Fruit fly (Drosophila melanogaster): ENCODE results near the gene Sod1.
A peak's percentile ranks its signal among the peaks of the same experiment; 100 is the strongest.

Gene Sod1

DNA sequence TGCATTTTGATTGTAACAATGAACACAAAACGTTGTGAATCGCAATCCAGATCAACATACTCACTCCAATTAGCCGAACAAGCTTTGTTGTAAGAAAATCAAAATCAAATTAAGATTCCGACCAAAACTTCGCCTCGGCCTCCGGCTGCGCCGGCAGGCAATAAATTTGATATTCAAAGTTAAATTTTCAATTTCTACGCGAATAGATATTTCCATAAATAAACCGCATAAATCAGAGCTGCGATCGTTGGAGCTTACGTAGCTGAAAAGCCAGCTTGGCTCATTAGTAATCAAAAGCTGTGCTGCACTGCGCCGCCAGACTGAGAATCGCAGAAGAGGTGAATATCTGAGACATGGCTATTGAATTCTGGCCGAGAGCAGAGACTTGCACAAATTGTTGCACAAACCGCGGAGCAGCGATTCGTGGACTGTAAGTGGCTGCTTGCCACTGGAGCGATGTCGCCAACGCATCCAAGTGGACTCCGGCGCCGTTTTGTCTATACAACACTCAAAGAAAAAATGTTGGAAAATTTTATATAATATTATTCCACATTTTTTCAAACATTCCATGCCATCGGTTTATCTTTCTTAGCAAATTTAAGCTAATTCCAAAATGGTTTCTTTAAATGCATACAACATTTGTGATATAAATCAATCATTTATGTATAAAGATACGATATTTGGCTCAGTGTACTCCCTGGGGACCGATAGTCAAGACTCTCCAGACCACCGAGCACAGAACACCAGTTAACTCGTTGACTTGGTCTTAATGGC, 35.1 kb upstream of the Sod1 start (continued):
- TF ChIP-seq gt (GFP tag; IDR thresholded peaks at IDR 0.05), result no peak
- TF ChIP-seq kay (GFP tag; optimal IDR thresholded peaks at IDR 0.05), result no peak
- TF ChIP-seq seq (GFP tag; IDR thresholded peaks at IDR 0.05), result 0 out of 2 replicates have a peak, but pooled peaks have one; percentile 9
- peak; percentile 29 for TF ChIP-seq CG17385 (GFP tag; optimal IDR thresholded peaks at IDR 0.05)
- no peak for TF ChIP-seq stc (GFP tag; IDR thresholded peaks at IDR 0.05)
- TF ChIP-seq kni (GFP tag; optimal IDR thresholded peaks at IDR 0.05), result no peak
- no peak for TF ChIP-seq scrt (GFP tag; optimal IDR thresholded peaks at IDR 0.05)
- TF ChIP-seq CG7271 (tag; optimal IDR thresholded peaks at IDR 0.05), result no peak

dm6 chr3L:11147675-11148074, 34.1 kb upstream of the Sod1 start:
- TF ChIP-seq Awh (GFP tag; IDR thresholded peaks at IDR 0.05) (peak; percentile 54; the same call in 1 of the 2 replicates), Blimp-1 (GFP tag; optimal IDR thresholded peaks at IDR 0.05) (peak; percentile 99), Hr78 (GFP tag; optimal IDR thresholded peaks at IDR 0.05) (peak in 1 of 2 experiments; percentile 14), pros (GFP tag; optimal IDR thresholded peaks at IDR 0.05) (peak; percentile 96), sd (tag; optimal IDR thresholded peaks at IDR 0.05) (peak; percentile 88), CG18011 (GFP tag; optimal IDR thresholded peaks at IDR 0.05) (no peak), abd-A (tag; optimal IDR thresholded peaks at IDR 0.05) (peak; percentile 76), kni (GFP tag; optimal IDR thresholded peaks at IDR 0.05) (peak; percentile 85), vvl (GFP tag; IDR thresholded peaks at IDR 0.05) (peak; percentile 75; the same call in 1 of the 2 replicates), oc (tag; optimal IDR thresholded peaks at IDR 0.05) (peak; percentile 69), zen (tag; optimal IDR thresholded peaks at IDR 0.05) (no peak), Atf-2 (GFP tag; optimal IDR thresholded peaks at IDR 0.05) (no peak), grn (GFP tag; optimal IDR thresholded peaks at IDR 0.05) (peak; percentile 82)

DNA sequence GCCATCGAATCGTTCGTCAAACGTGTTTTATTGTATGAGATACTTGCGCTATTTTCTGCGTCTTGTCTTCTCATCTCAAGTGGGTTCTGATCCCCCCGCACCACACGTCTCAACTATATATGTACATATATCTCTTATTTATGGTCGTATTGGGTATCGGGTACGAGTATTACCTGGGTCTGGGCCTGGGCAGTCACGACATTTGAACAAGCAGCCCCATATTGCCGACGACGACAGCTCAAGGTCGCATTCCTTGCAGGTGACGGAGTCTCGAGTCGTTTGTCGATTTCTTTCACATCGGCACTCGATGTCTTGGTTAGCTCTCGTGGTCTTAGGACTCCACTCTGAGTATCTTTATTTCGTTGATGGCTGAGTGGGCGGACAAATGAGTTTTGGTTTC, 31.5 kb upstream of the Sod1 start:
- no peak for TF ChIP-seq CG1647 (GFP tag; optimal IDR thresholded peaks at IDR 0.05)
- no peak for TF ChIP-seq CG3065 (GFP tag; optimal IDR thresholded peaks at IDR 0.05)
- TF ChIP-seq sd (tag; optimal IDR thresholded peaks at IDR 0.05), result peak; percentile 92
- no peak for TF ChIP-seq trem (tag; optimal IDR thresholded peaks at IDR 0.05)
- no peak for TF ChIP-seq Trl (optimal IDR thresholded peaks at IDR 0.05)
- no peak for TF ChIP-seq Trl (GFP tag; optimal IDR thresholded peaks at IDR 0.05)
- TF ChIP-seq Gsc (GFP tag; IDR thresholded peaks at IDR 0.05), result no peak
- TF ChIP-seq tup (GFP tag; optimal IDR thresholded peaks at IDR 0.05), result no peak
- TF ChIP-seq CG10321 (GFP tag; IDR thresholded peaks at IDR 0.05), result no peak
- TF ChIP-seq cg (GFP tag; optimal IDR thresholded peaks at IDR 0.05), result no peak
- no peak for TF ChIP-seq ato (GFP tag; IDR thresholded peaks at IDR 0.05; ENCODE audit: partially characterized antibody)
- TF ChIP-seq dmrt11E (tag; optimal IDR thresholded peaks at IDR 0.05), result no peak
- no peak for TF ChIP-seq CG8359 (GFP tag; optimal IDR thresholded peaks at IDR 0.05; ENCODE audit: borderline replicate concordance)
- no peak for TF ChIP-seq B-H2 (GFP tag; optimal IDR thresholded peaks at IDR 0.05)
- no peak for TF ChIP-seq wek (GFP tag; optimal IDR thresholded peaks at IDR 0.05)
- no peak for TF ChIP-seq fu2 (GFP tag; optimal IDR thresholded peaks at IDR 0.05)
- no peak for TF ChIP-seq Ada2b (GFP tag; IDR thresholded peaks at IDR 0.05)
- TF ChIP-seq Lpt (GFP tag; optimal IDR thresholded peaks at IDR 0.05), result no peak
- TF ChIP-seq CG7987 (GFP tag; optimal IDR thresholded peaks at IDR 0.05), result no peak
- TF ChIP-seq D19B (GFP tag; optimal IDR thresholded peaks at IDR 0.05), result no peak
- no peak for TF ChIP-seq pho (GFP tag; optimal IDR thresholded peaks at IDR 0.05)
- TF ChIP-seq CG13894 (tag; optimal IDR thresholded peaks at IDR 0.05), result peak; percentile 85
- TF ChIP-seq sima (GFP tag; optimal IDR thresholded peaks at IDR 0.05), result no peak
- TF ChIP-seq bowl (GFP tag; IDR thresholded peaks at IDR 0.05), result 0 out of 2 replicates have a peak, but pooled peaks have one; percentile 10
- no peak for TF ChIP-seq CG17802 (tag; optimal IDR thresholded peaks at IDR 0.05)

Data from whole organism, embryonic.